Fruit fly (Drosophila melanogaster) whole organism, embryonic: ENCODE measurements around the gene CG32428.
A peak's percentile ranks its signal among the peaks of the same experiment; 100 is the strongest.

Experiments
- B-H1 ChIP-seq: fragments of 200-800 bp; sonication (Bioruptor generic); IDR thresholded peaks from 3 replicates; pipeline ENCODE4 v1.3.6; 2022; ENCODE audit warnings: missing biosample characterization, missing genetic modification characterization
- CG12155 ChIP-seq: fragments of 200-800 bp; sonication (Bioruptor generic); optimal IDR thresholded peaks from 3 replicates; lab custom pipeline; 2016; ENCODE audit warnings: missing biosample characterization, missing genetic modification characterization
- CG12236 ChIP-seq: fragments of 200-800 bp; sonication (Bioruptor generic); optimal IDR thresholded peaks from 2 replicates; lab custom pipeline; 2016; ENCODE audit warnings: missing biosample characterization, missing genetic modification characterization
- CG13123 ChIP-seq: fragments of 200-800 bp; sonication (Bioruptor generic); optimal IDR thresholded peaks from 2 replicates; lab custom pipeline; 2016; ENCODE audit warnings: missing biosample characterization, missing genetic modification characterization
- CG13775 ChIP-seq: fragments of 200-800 bp; sonication (Bioruptor generic); optimal IDR thresholded peaks from 3 replicates; lab custom pipeline; 2017; ENCODE audit warnings: missing biosample characterization, mild to moderate bottlenecking, missing genetic modification characterization
- CG15073 ChIP-seq: fragments of 200-800 bp; sonication (Bioruptor generic); optimal IDR thresholded peaks from 2 replicates; lab custom pipeline; 2016; ENCODE audit warnings: missing biosample characterization, missing genetic modification characterization
- CG15696 ChIP-seq: fragments of 200-800 bp; sonication (Bioruptor generic); optimal IDR thresholded peaks from 2 replicates; lab custom pipeline; 2019; ENCODE audit warnings: missing biosample characterization, mild to moderate bottlenecking, missing genetic modification characterization, moderate library complexity
- CG17385 ChIP-seq: fragments of 200-800 bp; sonication (Bioruptor generic); optimal IDR thresholded peaks from 3 replicates; lab custom pipeline; 2018; ENCODE audit warnings: missing biosample characterization, mild to moderate bottlenecking, missing genetic modification characterization
- CG2120 ChIP-seq: fragments of 200-800 bp; sonication (Bioruptor generic); optimal IDR thresholded peaks from 3 replicates; lab custom pipeline; 2016; ENCODE audit warnings: missing biosample characterization, missing genetic modification characterization
- CG2889 ChIP-seq: fragments of 200-800 bp; sonication (Bioruptor generic); IDR thresholded peaks from 3 replicates; pipeline ENCODE4 v1.3.6; 2022; ENCODE audit warnings: missing biosample characterization, missing genetic modification characterization
- CG30403 ChIP-seq: fragments of 200-800 bp; sonication (Bioruptor generic); optimal IDR thresholded peaks from 3 replicates; lab custom pipeline; 2016; ENCODE audit warnings: missing biosample characterization, missing genetic modification characterization
- CG32532 ChIP-seq: fragments of 200-800 bp; sonication (Bioruptor generic); IDR thresholded peaks from 2 replicates; pipeline ENCODE4 v1.3.6; 2022; ENCODE audit warnings: missing biosample characterization, missing genetic modification characterization
- CG33213 ChIP-seq: fragments of 200-800 bp; sonication (Bioruptor generic); optimal IDR thresholded peaks from 3 replicates; lab custom pipeline; 2016; ENCODE audit warnings: missing biosample characterization, missing genetic modification characterization
- CG5245 ChIP-seq: fragments of 200-800 bp; sonication (Bioruptor generic); optimal IDR thresholded peaks from 3 replicates; lab custom pipeline; 2016; ENCODE audit warnings: missing biosample characterization, missing genetic modification characterization
- CG5953 ChIP-seq: fragments of 200-800 bp; sonication (Bioruptor generic); IDR thresholded peaks from 2 replicates; pipeline ENCODE4 v1.3.6; 2022; ENCODE audit warnings: missing biosample characterization, missing genetic modification characterization
- CG6254 ChIP-seq: fragments of 200-800 bp; sonication (Bioruptor generic); optimal IDR thresholded peaks from 3 replicates; lab custom pipeline; 2017; ENCODE audit warnings: mild to moderate bottlenecking, missing biosample characterization, missing genetic modification reagents, missing genetic modification characterization
- CG6765 ChIP-seq: fragments of 200-800 bp; sonication (Bioruptor generic); optimal IDR thresholded peaks from 3 replicates; lab custom pipeline; 2017; ENCODE audit warnings: missing biosample characterization, mild to moderate bottlenecking, missing genetic modification characterization
- CG7928 ChIP-seq: fragments of 200-800 bp; sonication (Bioruptor generic); optimal IDR thresholded peaks from 2 replicates; lab custom pipeline; 2017; ENCODE audit warnings: missing biosample characterization, mild to moderate bottlenecking, missing genetic modification characterization
- CG8924 ChIP-seq: fragments of 200-800 bp; optimal IDR thresholded peaks from 3 replicates; lab custom pipeline; 2019; ENCODE audit warnings: missing biosample characterization, mild to moderate bottlenecking, missing genetic modification characterization, moderate library complexity
- CG8944 ChIP-seq: fragments of 200-800 bp; sonication (Bioruptor generic); optimal IDR thresholded peaks from 3 replicates; lab custom pipeline; 2016; ENCODE audit warnings: missing biosample characterization, missing genetic modification characterization
- CG9437 ChIP-seq: fragments of 200-800 bp; sonication (Bioruptor generic); optimal IDR thresholded peaks from 2 replicates; lab custom pipeline; 2018; ENCODE audit warnings: missing biosample characterization, mild to moderate bottlenecking, missing genetic modification characterization
- CG9727 ChIP-seq: fragments of 200-800 bp; sonication (Bioruptor generic); optimal IDR thresholded peaks from 3 replicates; lab custom pipeline; 2017; ENCODE audit warnings: missing biosample characterization, mild to moderate bottlenecking, missing genetic modification characterization
- CG9932 ChIP-seq: fragments of 200-800 bp; sonication (Bioruptor generic); IDR thresholded peaks from 2 replicates; pipeline ENCODE4 v1.3.6; 2022; ENCODE audit warnings: missing biosample characterization, missing genetic modification characterization
- Doc3 ChIP-seq: fragments of 200-800 bp; sonication (Bioruptor generic); IDR thresholded peaks from 3 replicates; pipeline ENCODE4 v1.3.6; 2022; ENCODE audit warnings: missing biosample characterization, missing genetic modification characterization; ENCODE audit not compliant: partially characterized antibody
- Ets97D ChIP-seq: fragments of 200-800 bp; sonication (Bioruptor generic); optimal IDR thresholded peaks from 3 replicates; lab custom pipeline; 2016; ENCODE audit warnings: missing biosample characterization, missing genetic modification characterization
- Lpt ChIP-seq: fragments of >200 bp; optimal IDR thresholded peaks from 2 replicates; lab custom pipeline; 2018; ENCODE audit warnings: missing biosample characterization, missing genetic modification characterization
- MBD-R2 ChIP-seq: fragments of 200-800 bp; sonication (Bioruptor generic); IDR thresholded peaks from 2 replicates; pipeline ENCODE4 v1.3.6; 2022; ENCODE audit warnings: missing biosample characterization, missing genetic modification characterization
- Meics ChIP-seq: fragments of 200-800 bp; sonication (Bioruptor generic); optimal IDR thresholded peaks from 2 replicates; lab custom pipeline; 2017; ENCODE audit warnings: missing biosample characterization, mild to moderate bottlenecking, missing genetic modification characterization
- Mrtf ChIP-seq: fragments of 200-800 bp; sonication (Bioruptor generic); IDR thresholded peaks from 3 replicates; pipeline ENCODE4 v1.3.6; 2022; ENCODE audit warnings: missing biosample characterization, missing genetic modification characterization
- Neu2 ChIP-seq: fragments of 200-800 bp; sonication (Bioruptor generic); optimal IDR thresholded peaks from 3 replicates; lab custom pipeline; 2016; ENCODE audit warnings: missing biosample characterization, missing genetic modification characterization, borderline replicate concordance
- PHDP ChIP-seq: fragments of 200-800 bp; sonication (Bioruptor generic); optimal IDR thresholded peaks from 3 replicates; lab custom pipeline; 2018; ENCODE audit warnings: missing biosample characterization, mild to moderate bottlenecking, missing genetic modification characterization, moderate library complexity
- Sox100B ChIP-seq: fragments of 200-800 bp; sonication (Bioruptor generic); optimal IDR thresholded peaks from 3 replicates; lab custom pipeline; 2018; ENCODE audit warnings: missing biosample characterization, mild to moderate bottlenecking, missing genetic modification characterization
- Ssrp ChIP-seq: fragments of 200-800 bp; sonication (Bioruptor generic); optimal IDR thresholded peaks from 2 replicates; lab custom pipeline; 2018; ENCODE audit warnings: missing biosample characterization, mild to moderate bottlenecking, missing genetic modification characterization, moderate library complexity
- ac ChIP-seq: fragments of 200-800 bp; sonication (Bioruptor generic); optimal IDR thresholded peaks from 3 replicates; lab custom pipeline; 2017; ENCODE audit warnings: missing biosample characterization, mild to moderate bottlenecking, missing genetic modification characterization
- amos ChIP-seq: fragments of 200-800 bp; sonication (Bioruptor generic); IDR thresholded peaks from 2 replicates; pipeline ENCODE4 v1.3.6; 2022; ENCODE audit warnings: missing biosample characterization, missing genetic modification characterization; ENCODE audit not compliant: partially characterized antibody
- btn ChIP-seq: fragments of 200-800 bp; sonication (Bioruptor generic); optimal IDR thresholded peaks from 2 replicates; lab custom pipeline; 2016; ENCODE audit warnings: missing biosample characterization, missing genetic modification characterization
- cg ChIP-seq: fragments of 200-800 bp; sonication (Bioruptor generic); optimal IDR thresholded peaks from 3 replicates; lab custom pipeline; 2019; ENCODE audit warnings: missing biosample characterization, mild to moderate bottlenecking, missing genetic modification characterization, moderate library complexity
- da ChIP-seq: fragments of 200-800 bp; sonication (Bioruptor generic); optimal IDR thresholded peaks from 2 replicates; lab custom pipeline; 2016; ENCODE audit warnings: missing biosample characterization, missing genetic modification characterization
- ems ChIP-seq: fragments of 200-800 bp; sonication (Bioruptor generic); optimal IDR thresholded peaks from 3 replicates; lab custom pipeline; 2016; ENCODE audit warnings: missing biosample characterization, missing genetic modification characterization
- ham ChIP-seq: fragments of 200-800 bp; sonication (Bioruptor generic); IDR thresholded peaks from 2 replicates; pipeline ENCODE4 v1.3.6; 2022; ENCODE audit warnings: missing biosample characterization, missing genetic modification characterization
- jigr1 ChIP-seq: fragments of 200-800 bp; sonication (Bioruptor generic); IDR thresholded peaks from 3 replicates; pipeline ENCODE4 v1.3.6; 2022; ENCODE audit warnings: missing biosample characterization, missing genetic modification characterization
- kah ChIP-seq: fragments of 200-800 bp; sonication (Bioruptor generic); optimal IDR thresholded peaks from 2 replicates; lab custom pipeline; 2018; ENCODE audit warnings: missing biosample characterization, mild to moderate bottlenecking, missing genetic modification characterization
- onecut ChIP-seq: fragments of 200-800 bp; sonication (Bioruptor generic); IDR thresholded peaks from 2 replicates; pipeline ENCODE4 v1.3.6; 2022; ENCODE audit warnings: missing biosample characterization, missing genetic modification characterization
- rib ChIP-seq: fragments of 200-800 bp; sonication (Bioruptor generic); IDR thresholded peaks from 2 replicates; pipeline ENCODE4 v1.3.6; 2022; ENCODE audit warnings: missing biosample characterization, missing genetic modification characterization
- sd ChIP-seq: fragments of 200-800 bp; sonication (Bioruptor generic); optimal IDR thresholded peaks from 3 replicates; lab custom pipeline; 2018; ENCODE audit warnings: missing biosample characterization, mild to moderate bottlenecking, missing genetic modification characterization, moderate library complexity
- sima ChIP-seq: fragments of 200-800 bp; sonication (Bioruptor generic); optimal IDR thresholded peaks from 2 replicates; lab custom pipeline; 2016; ENCODE audit warnings: missing biosample characterization, missing genetic modification characterization
- slp2 ChIP-seq: fragments of 200-800 bp; sonication (Bioruptor generic); optimal IDR thresholded peaks from 2 replicates; lab custom pipeline; 2016; ENCODE audit warnings: missing biosample characterization, missing genetic modification characterization
- sr ChIP-seq: fragments of 200-800 bp; sonication (Bioruptor generic); IDR thresholded peaks from 3 replicates; pipeline ENCODE4 v1.3.6; 2022; ENCODE audit warnings: missing biosample characterization, missing genetic modification characterization
- twi ChIP-seq: fragments of 200-800 bp; optimal IDR thresholded peaks from 2 replicates; lab custom pipeline; 2019; ENCODE audit warnings: missing biosample characterization, mild to moderate bottlenecking, missing genetic modification characterization, moderate library complexity
- zf30C ChIP-seq: fragments of 200-800 bp; sonication (Bioruptor generic); optimal IDR thresholded peaks from 3 replicates; lab custom pipeline; 2018; ENCODE audit warnings: missing biosample characterization, mild to moderate bottlenecking, missing genetic modification characterization
- zfh1 ChIP-seq: fragments of 200-800 bp; sonication (Bioruptor generic); IDR thresholded peaks from 3 replicates; pipeline ENCODE4 v1.3.6; 2022; ENCODE audit warnings: missing biosample characterization, missing genetic modification characterization

CG32428 gene

DNA sequence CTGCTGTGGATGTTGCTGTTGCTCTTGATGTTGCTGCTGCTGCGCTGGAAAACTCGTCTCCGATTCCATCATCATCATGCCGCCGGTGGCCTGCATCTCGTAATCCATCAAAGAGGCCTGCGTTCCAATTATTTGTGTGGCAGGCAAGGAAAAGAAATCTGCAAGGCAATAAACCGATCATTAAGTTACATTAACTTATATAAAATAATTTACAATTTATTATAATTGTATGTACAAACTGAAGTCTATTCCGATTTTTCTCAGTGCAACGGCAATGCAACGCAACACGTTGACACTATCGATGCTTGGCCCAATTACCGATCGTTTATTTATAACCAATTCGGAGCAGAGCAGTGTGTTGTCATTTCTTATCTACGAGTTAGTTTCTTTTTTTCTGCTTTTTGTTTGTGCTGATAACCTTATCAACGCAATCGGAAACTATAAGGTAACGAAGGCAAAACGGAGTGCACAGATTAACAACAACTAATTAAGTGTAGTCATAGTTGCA, 2.5 kb downstream of the CG32428 start (continued):
- no peak for TF ChIP-seq Neu2 (GFP tag; lab: Kevin White, UChicago)
- TF ChIP-seq CG12155 (GFP tag; lab: Kevin White, UChicago), result no peak
- TF ChIP-seq zfh1 (GFP tag; lab: Robert Waterston, UW), result peak; percentile 65; the same call in 1 of the 3 replicates
- TF ChIP-seq Doc3 (GFP tag; lab: Robert Waterston, UW), result no peak
- TF ChIP-seq CG15073 (GFP tag; lab: Kevin White, UChicago), result no peak
- TF ChIP-seq CG2120 (GFP tag; lab: Kevin White, UChicago), result no peak
- peak; percentile 60 for TF ChIP-seq CG8924 (tag; lab: Kevin White, UChicago)
- TF ChIP-seq rib (GFP tag; lab: Robert Waterston, UW), result peak; percentile 23; the same call in 1 of the 2 replicates
- no peak for TF ChIP-seq CG12236 (GFP tag; lab: Kevin White, UChicago)
- no peak for TF ChIP-seq amos (GFP tag; lab: Robert Waterston, UW)
- TF ChIP-seq Mrtf (GFP tag; lab: Robert Waterston, UW), result peak; percentile 60; the same call in 1 of the 3 replicates
- TF ChIP-seq Sox100B (GFP tag; lab: Kevin White, UChicago), result peak; percentile 44
- no peak for TF ChIP-seq CG5953 (GFP tag; lab: Robert Waterston, UW)
- peak; percentile 46 for TF ChIP-seq CG5245 (GFP tag; lab: Kevin White, UChicago)
- no peak for TF ChIP-seq sd (tag; lab: Kevin White, UChicago)
- TF ChIP-seq kah (GFP tag; lab: Kevin White, UChicago), result peak; percentile 65
- no peak for TF ChIP-seq twi (tag; lab: Kevin White, UChicago)
- TF ChIP-seq CG33213 (GFP tag; lab: Kevin White, UChicago), result no peak
- no peak for TF ChIP-seq btn (GFP tag; lab: Kevin White, UChicago)
- no peak for TF ChIP-seq jigr1
- TF ChIP-seq da (GFP tag; lab: Kevin White, UChicago), result no peak
- TF ChIP-seq Ets97D, result no peak
- peak; percentile 30; the same call in 1 of the 2 replicates for TF ChIP-seq MBD-R2 (GFP tag; lab: Robert Waterston, UW)
- TF ChIP-seq CG7928 (GFP tag; lab: Kevin White, UChicago), result no peak
- TF ChIP-seq sr (GFP tag; lab: Robert Waterston, UW), result peak; percentile 62; the same call in 2 of the 3 replicates
- peak; percentile 28 for TF ChIP-seq ems (GFP tag; lab: Kevin White, UChicago)
- TF ChIP-seq CG2889, result peak; percentile 43; the same call in 1 of the 3 replicates
- peak; percentile 94 for TF ChIP-seq Meics (GFP tag; lab: Kevin White, UChicago)
- TF ChIP-seq CG6254, result peak; percentile 71
- TF ChIP-seq sima (GFP tag; lab: Kevin White, UChicago), result no peak
- no peak for TF ChIP-seq CG15696 (tag; lab: Kevin White, UChicago)
- TF ChIP-seq zf30C (GFP tag; lab: Kevin White, UChicago), result peak; percentile 77
- no peak for TF ChIP-seq CG9932 (GFP tag; lab: Robert Waterston, UW)
- TF ChIP-seq CG13123 (GFP tag; lab: Kevin White, UChicago), result no peak
- TF ChIP-seq onecut (GFP tag; lab: Robert Waterston, UW), result 0 out of 2 replicates have a peak, but pooled peaks have one; percentile 3
- TF ChIP-seq slp2 (GFP tag; lab: Kevin White, UChicago), result no peak
- TF ChIP-seq ham (GFP tag; lab: Robert Waterston, UW), result no peak
- TF ChIP-seq ac, result peak; percentile 30
- TF ChIP-seq CG6765 (GFP tag; lab: Kevin White, UChicago), result no peak
- TF ChIP-seq CG9727, result peak; percentile 24
- TF ChIP-seq B-H1 (GFP tag; lab: Robert Waterston, UW), result no peak
- TF ChIP-seq CG13775, result peak; percentile 34
- TF ChIP-seq CG30403 (GFP tag; lab: Kevin White, UChicago), result peak; percentile 4
- TF ChIP-seq Lpt (GFP tag; lab: Kevin White, UChicago), result no peak
- TF ChIP-seq CG32532 (GFP tag; lab: Robert Waterston, UW), result peak; percentile 27; the same call in 1 of the 2 replicates
- TF ChIP-seq CG8944 (GFP tag; lab: Kevin White, UChicago), result no peak
- TF ChIP-seq CG9437 (GFP tag; lab: Kevin White, UChicago), result no peak
- TF ChIP-seq cg (GFP tag; lab: Kevin White, UChicago), result no peak
- peak; percentile 51 for TF ChIP-seq PHDP (tag; lab: Kevin White, UChicago)
- TF ChIP-seq Ssrp (tag; lab: Kevin White, UChicago), result peak; percentile 19
- TF ChIP-seq CG17385 (GFP tag; lab: Kevin White, UChicago), result peak; percentile 39
